Worm (Caenorhabditis elegans): ENCODE results near the gene ZC443.2.

DNA sequence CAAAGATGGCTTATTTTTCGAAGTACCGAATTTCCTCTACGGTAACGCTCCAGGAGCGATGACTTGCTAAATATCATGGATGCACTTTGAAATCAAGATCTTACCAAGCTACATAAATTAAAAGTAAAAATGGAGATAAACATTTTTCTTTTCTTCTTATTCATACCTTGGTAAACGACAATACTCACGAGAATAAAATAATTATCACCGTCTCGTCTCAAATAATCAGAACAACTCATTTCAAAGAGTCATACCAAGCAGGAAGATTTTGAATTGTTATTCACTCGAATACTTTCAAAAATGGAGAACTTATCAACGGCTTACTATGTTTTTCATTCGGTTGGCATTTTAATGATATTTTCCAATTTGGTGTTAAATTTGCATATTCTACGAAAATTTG is 7.7 kb downstream of the ZC443.2 start, which contains the start of gene srbc-45:
- TF ChIP-seq let-607 (tag; optimal IDR thresholded peaks at IDR 0.05) (no peak), unc-130 (GFP tag; optimal IDR thresholded peaks at IDR 0.05) (no peak), snpc-4 (GFP tag; optimal IDR thresholded peaks at IDR 0.05) (no peak), snpc-4 (tag; optimal IDR thresholded peaks at IDR 0.05) (no peak), hmg-1.2 (GFP tag; IDR thresholded peaks at IDR 0.05) (no peak), T26A5.8 (tag; optimal IDR thresholded peaks at IDR 0.05) (no peak), cebp-2 (GFP tag; IDR thresholded peaks at IDR 0.05) (no peak), ceh-91 (GFP tag; IDR thresholded peaks at IDR 0.05) (no peak), ceh-100 (GFP tag; IDR thresholded peaks at IDR 0.05) (no peak), ets-4 (GFP tag; optimal IDR thresholded peaks at IDR 0.05) (no peak), pha-4 (tag; optimal IDR thresholded peaks at IDR 0.05) (no peak)
